Fruit fly (Drosophila melanogaster) whole organism, embryonic: ENCODE results near the gene Rcd2.
A peak's percentile ranks its signal among the peaks of the same experiment; 100 is the strongest.

Source experiments
- ATbp ChIP-seq: fragments of 200-800 bp; sonication (Bioruptor generic); optimal IDR thresholded peaks from 2 replicates; lab custom pipeline; 2017; ENCODE audit warnings: missing biosample characterization, mild to moderate bottlenecking, missing genetic modification characterization, missing genetic modification reagents
- Ada2b ChIP-seq: fragments of 200-800 bp; sonication (Bioruptor generic); IDR thresholded peaks from 2 replicates; pipeline ENCODE4 v1.3.6; 2022; ENCODE audit warnings: missing biosample characterization, missing genetic modification characterization
- CG10959 ChIP-seq: fragments of 200-800 bp; sonication (Bioruptor generic); IDR thresholded peaks from 2 replicates; pipeline ENCODE4 v1.3.6; 2022; ENCODE audit warnings: missing biosample characterization, missing genetic modification characterization
- CG11398 ChIP-seq: fragments of 200-800 bp; sonication (Bioruptor generic); optimal IDR thresholded peaks from 2 replicates; lab custom pipeline; 2016; ENCODE audit warnings: missing biosample characterization, missing genetic modification characterization
- CG13123 ChIP-seq: fragments of 200-800 bp; sonication (Bioruptor generic); optimal IDR thresholded peaks from 2 replicates; lab custom pipeline; 2016; ENCODE audit warnings: missing biosample characterization, missing genetic modification characterization
- CG14965 ChIP-seq: fragments of 200-800 bp; sonication (Bioruptor generic); optimal IDR thresholded peaks from 2 replicates; lab custom pipeline; 2016; ENCODE audit warnings: missing biosample characterization, missing genetic modification characterization, borderline replicate concordance
- CG15269 ChIP-seq: fragments of 200-800 bp; sonication (Bioruptor generic); optimal IDR thresholded peaks from 2 replicates; lab custom pipeline; 2018; ENCODE audit warnings: missing biosample characterization, mild to moderate bottlenecking, missing genetic modification characterization, moderate library complexity
- CG15601 ChIP-seq: fragments of 200-800 bp; sonication (Bioruptor generic); optimal IDR thresholded peaks from 3 replicates; lab custom pipeline; 2019; ENCODE audit warnings: missing biosample characterization, mild to moderate bottlenecking, missing genetic modification characterization, moderate library complexity
- CG16813 ChIP-seq: fragments of 200-800 bp; sonication (Bioruptor generic); IDR thresholded peaks from 3 replicates; pipeline ENCODE4 v1.3.6; 2022; ENCODE audit warnings: missing biosample characterization, missing genetic modification characterization; ENCODE audit not compliant: partially characterized antibody
- CG17829 ChIP-seq: fragments of 200-800 bp; optimal IDR thresholded peaks from 2 replicates; lab custom pipeline; 2019; ENCODE audit warnings: missing biosample characterization, mild to moderate bottlenecking, missing genetic modification characterization, moderate library complexity
- CG18476 ChIP-seq: fragments of 200-800 bp; sonication (Bioruptor generic); optimal IDR thresholded peaks from 2 replicates; lab custom pipeline; 2016; ENCODE audit warnings: missing biosample characterization, mild to moderate bottlenecking, missing genetic modification characterization
- CG2712 ChIP-seq: fragments of 200-800 bp; optimal IDR thresholded peaks from 3 replicates; lab custom pipeline; 2019; ENCODE audit warnings: missing biosample characterization, mild to moderate bottlenecking, missing genetic modification characterization, moderate library complexity
- CG33557 ChIP-seq: fragments of 200-800 bp; sonication (Bioruptor generic); optimal IDR thresholded peaks from 2 replicates; lab custom pipeline; 2019; ENCODE audit warnings: missing biosample characterization, mild to moderate bottlenecking, missing genetic modification characterization, moderate library complexity
- CG4360 ChIP-seq: fragments of 200-800 bp; sonication (Bioruptor generic); IDR thresholded peaks from 2 replicates; pipeline ENCODE4 v1.3.6; 2022; ENCODE audit warnings: missing biosample characterization, missing genetic modification characterization
- CG4730 ChIP-seq: fragments of 200-800 bp; sonication (Bioruptor generic); IDR thresholded peaks from 2 replicates; pipeline ENCODE4 v1.3.6; 2022; ENCODE audit warnings: missing biosample characterization, missing genetic modification characterization
- CG6654 ChIP-seq: fragments of 200-800 bp; sonication (Bioruptor generic); optimal IDR thresholded peaks from 2 replicates; lab custom pipeline; 2017; ENCODE audit warnings: missing biosample characterization, mild to moderate bottlenecking, missing genetic modification characterization
- CG7271 ChIP-seq: fragments of 200-800 bp; sonication (Bioruptor generic); optimal IDR thresholded peaks from 2 replicates; lab custom pipeline; 2018; ENCODE audit warnings: missing biosample characterization, mild to moderate bottlenecking, missing genetic modification characterization, moderate library complexity
- CG9609 ChIP-seq: fragments of 200-800 bp; sonication (Bioruptor generic); optimal IDR thresholded peaks from 3 replicates; lab custom pipeline; 2016; ENCODE audit warnings: missing biosample characterization, missing genetic modification characterization
- D19A ChIP-seq: fragments of 200-800 bp; optimal IDR thresholded peaks from 3 replicates; lab custom pipeline; 2019; ENCODE audit warnings: missing biosample characterization, mild to moderate bottlenecking, missing genetic modification characterization, moderate library complexity
- E2f1 ChIP-seq: fragments of 200-800 bp; sonication (Bioruptor generic); IDR thresholded peaks from 2 replicates; pipeline ENCODE4 v1.3.6; 2022; ENCODE audit warnings: missing biosample characterization, missing genetic modification characterization
- Elba2 ChIP-seq: fragments of 200-800 bp; sonication (Bioruptor generic); optimal IDR thresholded peaks from 3 replicates; lab custom pipeline; 2016; ENCODE audit warnings: missing biosample characterization, missing genetic modification characterization
- H2.0 ChIP-seq: fragments of 200-800 bp; sonication (Bioruptor generic); IDR thresholded peaks from 2 replicates; pipeline ENCODE4 v1.3.6; 2022; ENCODE audit warnings: missing biosample characterization, missing genetic modification characterization
- MTF-1 ChIP-seq: fragments of 200-800 bp; sonication (Bioruptor generic); optimal IDR thresholded peaks from 2 replicates; lab custom pipeline; 2018; ENCODE audit warnings: missing biosample characterization, mild to moderate bottlenecking, missing genetic modification characterization, borderline replicate concordance
- Max ChIP-seq: fragments of 200-800 bp; sonication (Bioruptor generic); optimal IDR thresholded peaks from 2 replicates; lab custom pipeline; 2016; ENCODE audit warnings: missing biosample characterization, mild to moderate bottlenecking, missing genetic modification characterization
- NfI ChIP-seq: fragments of 200-800 bp; sonication (Bioruptor generic); optimal IDR thresholded peaks from 3 replicates; lab custom pipeline; 2018; ENCODE audit warnings: missing biosample characterization, mild to moderate bottlenecking, missing genetic modification characterization, moderate library complexity
- Oli ChIP-seq: fragments of 200-800 bp; sonication (Bioruptor generic); optimal IDR thresholded peaks from 2 replicates; lab custom pipeline; 2018; ENCODE audit warnings: missing biosample characterization, mild to moderate bottlenecking, missing genetic modification characterization, moderate library complexity
- Side ChIP-seq: fragments of 200-800 bp; sonication (Bioruptor generic); optimal IDR thresholded peaks from 2 replicates; lab custom pipeline; 2016; ENCODE audit warnings: missing biosample characterization, missing genetic modification characterization
- TFAM ChIP-seq: fragments of 200-800 bp; sonication (Bioruptor generic); optimal IDR thresholded peaks from 2 replicates; lab custom pipeline; 2017; ENCODE audit warnings: missing biosample characterization, missing genetic modification characterization, inconsistent platforms
- Usf ChIP-seq: fragments of 200-800 bp; sonication (Bioruptor generic); optimal IDR thresholded peaks from 2 replicates; lab custom pipeline; 2017; ENCODE audit warnings: missing genotype, missing biosample characterization, missing genetic modification characterization
- aop ChIP-seq: fragments of 200-800 bp; sonication (Bioruptor generic); IDR thresholded peaks from 2 replicates; pipeline ENCODE4 v1.3.6; 2022; ENCODE audit warnings: missing biosample characterization, missing genetic modification characterization
- corto ChIP-seq: fragments of 200-800 bp; sonication (Bioruptor generic); optimal IDR thresholded peaks from 2 replicates; lab custom pipeline; 2016; ENCODE audit warnings: missing biosample characterization, mild to moderate bottlenecking, missing genetic modification characterization, moderate library complexity
- ems ChIP-seq: fragments of 200-800 bp; sonication (Bioruptor generic); optimal IDR thresholded peaks from 3 replicates; lab custom pipeline; 2016; ENCODE audit warnings: missing biosample characterization, missing genetic modification characterization
- fd64A ChIP-seq: fragments of 200-800 bp; sonication (Bioruptor generic); optimal IDR thresholded peaks from 3 replicates; lab custom pipeline; 2018; ENCODE audit warnings: missing biosample characterization, mild to moderate bottlenecking, missing genetic modification characterization
- gro ChIP-seq: fragments of 200-800 bp; sonication (Bioruptor generic); optimal IDR thresholded peaks from 2 replicates; lab custom pipeline; 2016; ENCODE audit warnings: missing biosample characterization, missing genetic modification characterization
- her ChIP-seq: fragments of 200-800 bp; sonication (Bioruptor generic); optimal IDR thresholded peaks from 2 replicates; lab custom pipeline; 2016; ENCODE audit warnings: missing biosample characterization, missing genetic modification characterization
- hkb ChIP-seq, 2 experiments: fragments of 200-800 bp in 1 of 2; fragments of >200 bp in 1 of 2; sonication (Bioruptor generic) in 1 of 2; IDR thresholded peaks in 1 of 2; optimal IDR thresholded peaks in 1 of 2; 2 replicates each; pipeline versions ENCODE4 v1.3.6 to Lab custom; 2017 to 2022; ENCODE audit warnings: missing biosample characterization in 1 of 2, missing genetic modification characterization in 1 of 2
- knrl ChIP-seq: fragments of 200-800 bp; sonication (Bioruptor generic); IDR thresholded peaks from 3 replicates; pipeline ENCODE4 v1.3.6; 2022; ENCODE audit warnings: missing biosample characterization, missing genetic modification characterization; ENCODE audit not compliant: partially characterized antibody
- lmd ChIP-seq: fragments of 200-800 bp; sonication (Bioruptor generic); IDR thresholded peaks from 2 replicates; pipeline ENCODE4 v1.3.6; 2022; ENCODE audit warnings: missing biosample characterization, missing genetic modification characterization
- mld ChIP-seq: fragments of 200-800 bp; sonication (Bioruptor generic); IDR thresholded peaks from 3 replicates; pipeline ENCODE4 v1.3.6; 2022; ENCODE audit warnings: missing biosample characterization, missing genetic modification characterization; ENCODE audit not compliant: partially characterized antibody
- nau ChIP-seq: fragments of 200-800 bp; sonication (Bioruptor generic); optimal IDR thresholded peaks from 3 replicates; lab custom pipeline; 2017; ENCODE audit warnings: missing biosample characterization, mild to moderate bottlenecking, missing genetic modification characterization, missing genetic modification reagents
- otp ChIP-seq: fragments of 200-800 bp; sonication (Bioruptor generic); IDR thresholded peaks from 3 replicates; pipeline ENCODE4, ENCODE4 v1.3.6; 2022; ENCODE audit warnings: missing biosample characterization, missing genetic modification characterization
- pfk ChIP-seq: fragments of 200-800 bp; sonication (Bioruptor generic); optimal IDR thresholded peaks from 2 replicates; lab custom pipeline; 2018; ENCODE audit warnings: missing biosample characterization, mild to moderate bottlenecking, missing genetic modification characterization, moderate library complexity
- repo ChIP-seq: fragments of 200-800 bp; sonication (Bioruptor generic); optimal IDR thresholded peaks from 2 replicates; lab custom pipeline; 2016; ENCODE audit warnings: missing biosample characterization, missing genetic modification characterization
- ro ChIP-seq: fragments of 200-800 bp; sonication (Bioruptor generic); IDR thresholded peaks from 2 replicates; pipeline ENCODE4 v1.3.6; 2022; ENCODE audit warnings: missing biosample characterization, missing genetic modification characterization
- sd ChIP-seq: fragments of 200-800 bp; sonication (Bioruptor generic); optimal IDR thresholded peaks from 3 replicates; lab custom pipeline; 2018; ENCODE audit warnings: missing biosample characterization, mild to moderate bottlenecking, missing genetic modification characterization, moderate library complexity
- sqz ChIP-seq: fragments of 200-800 bp; sonication (Bioruptor generic); optimal IDR thresholded peaks from 3 replicates; lab custom pipeline; 2018; ENCODE audit warnings: missing biosample characterization, mild to moderate bottlenecking, missing genetic modification characterization
- stc ChIP-seq: fragments of 200-800 bp; sonication (Bioruptor generic); IDR thresholded peaks from 2 replicates; pipeline ENCODE4 v1.3.6; 2022; ENCODE audit warnings: missing biosample characterization, missing genetic modification characterization
- zfh1 ChIP-seq: fragments of 200-800 bp; sonication (Bioruptor generic); IDR thresholded peaks from 3 replicates; pipeline ENCODE4 v1.3.6; 2022; ENCODE audit warnings: missing biosample characterization, missing genetic modification characterization

The Rcd2 gene

DNA sequence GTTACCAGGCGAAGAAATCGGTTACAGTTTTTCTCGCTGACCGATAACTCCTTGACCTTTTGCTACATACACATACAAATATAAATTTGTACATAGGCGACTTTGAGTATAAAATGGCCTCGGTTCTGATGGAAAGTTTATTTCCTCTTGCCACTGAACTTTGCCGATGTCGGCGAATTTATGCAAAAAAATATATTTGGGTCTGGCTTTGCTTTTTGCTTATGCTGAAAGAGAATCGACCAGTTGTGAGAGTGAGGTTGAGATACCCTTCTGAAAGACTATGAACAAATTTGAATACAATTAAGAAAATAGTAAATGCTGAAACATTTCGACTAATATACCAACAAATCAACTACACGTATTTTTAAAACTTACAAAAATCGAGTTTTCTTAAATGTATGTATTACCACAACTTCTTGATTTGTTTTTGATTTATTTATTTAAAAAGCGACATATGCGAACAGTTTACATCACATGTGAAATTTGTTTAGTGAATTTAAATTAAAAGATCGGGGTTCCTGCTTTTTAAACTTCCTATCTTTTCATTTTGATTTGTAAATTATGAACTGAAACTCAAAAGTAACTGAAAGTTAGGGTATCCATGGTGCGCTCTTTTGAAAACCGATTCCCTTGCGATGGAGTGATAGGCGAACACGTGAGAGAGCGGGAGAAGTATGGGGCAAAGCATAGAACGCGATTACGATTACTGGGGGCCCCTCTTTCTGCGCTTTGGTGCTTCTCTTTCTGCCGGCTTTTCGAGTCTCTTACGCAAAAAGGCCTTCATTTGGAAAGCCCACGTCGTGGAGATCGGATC lies 30.9 kb downstream of the Rcd2 start (continued):
- 0 out of 2 replicates have a peak, but pooled peaks have one; percentile 22 for TF ChIP-seq CG4730 (GFP tag; lab: Robert Waterston, UW)
- TF ChIP-seq lmd (GFP tag; lab: Robert Waterston, UW), result peak; percentile 37; the same call in 1 of the 2 replicates
- TF ChIP-seq CG11398 (GFP tag; lab: Kevin White, UChicago), result no peak
- no peak for TF ChIP-seq TFAM
- no peak for TF ChIP-seq corto (GFP tag; lab: Kevin White, UChicago)
- TF ChIP-seq D19A (tag; lab: Kevin White, UChicago), result peak; percentile 100
- peak; percentile 72 for TF ChIP-seq CG18476
- TF ChIP-seq hkb (optimal IDR thresholded peaks at IDR 0.05; lab: Kevin White, UChicago), result no peak
- peak; percentile 44; the same call in 1 of the 2 replicates for TF ChIP-seq hkb (GFP tag; IDR thresholded peaks at IDR 0.05; lab: Robert Waterston, UW)
- peak; percentile 55 for TF ChIP-seq Usf (GFP tag; lab: Kevin White, UChicago)
- TF ChIP-seq CG33557 (GFP tag; lab: Kevin White, UChicago), result peak; percentile 59
- peak; percentile 82 for TF ChIP-seq CG15269 (tag; lab: Kevin White, UChicago)
- TF ChIP-seq aop (GFP tag; lab: Robert Waterston, UW), result no peak
- TF ChIP-seq gro (GFP tag; lab: Kevin White, UChicago), result peak; percentile 80
- TF ChIP-seq MTF-1 (GFP tag; lab: Kevin White, UChicago), result no peak
- TF ChIP-seq Max, result peak; percentile 82
- no peak for TF ChIP-seq ro
- TF ChIP-seq nau (GFP tag; lab: Kevin White, UChicago), result peak; percentile 70
- TF ChIP-seq repo (GFP tag; lab: Kevin White, UChicago), result peak; percentile 34
- TF ChIP-seq otp (GFP tag; lab: Robert Waterston, UW), result no peak
- TF ChIP-seq CG15601, result peak; percentile 74
- TF ChIP-seq CG6654 (GFP tag; lab: Kevin White, UChicago), result peak; percentile 31
- TF ChIP-seq Ada2b, result peak; percentile 39; the same call in 1 of the 2 replicates
- peak; percentile 60 for TF ChIP-seq her
- no peak for TF ChIP-seq Elba2
- TF ChIP-seq CG10959 (GFP tag; lab: Robert Waterston, UW), result no peak
- 0 out of 3 replicates have a peak, but pooled peaks have one; percentile 23 for TF ChIP-seq zfh1 (GFP tag; lab: Robert Waterston, UW)
- peak; percentile 73 for TF ChIP-seq Side (GFP tag; lab: Kevin White, UChicago)
- TF ChIP-seq CG7271 (tag; lab: Kevin White, UChicago), result no peak
- TF ChIP-seq E2f1 (GFP tag; lab: Robert Waterston, UW), result no peak
- TF ChIP-seq knrl (GFP tag; lab: Robert Waterston, UW), result no peak
- TF ChIP-seq pfk (GFP tag; lab: Kevin White, UChicago), result no peak
- TF ChIP-seq stc (GFP tag; lab: Robert Waterston, UW), result no peak
- TF ChIP-seq Oli (tag; lab: Kevin White, UChicago), result peak; percentile 84
- TF ChIP-seq H2.0 (GFP tag; lab: Robert Waterston, UW), result no peak
- TF ChIP-seq CG4360 (GFP tag; lab: Robert Waterston, UW), result no peak
- no peak for TF ChIP-seq CG16813 (GFP tag; lab: Robert Waterston, UW)
- peak; percentile 17 for TF ChIP-seq ATbp (GFP tag; lab: Kevin White, UChicago)
- TF ChIP-seq sqz (GFP tag; lab: Kevin White, UChicago), result peak; percentile 64
- TF ChIP-seq fd64A (GFP tag; lab: Kevin White, UChicago), result no peak
- peak; percentile 49 for TF ChIP-seq sd (tag; lab: Kevin White, UChicago)
- peak; percentile 63 for TF ChIP-seq ems
- TF ChIP-seq mld, result no peak
- peak; percentile 50 for TF ChIP-seq CG9609
- peak; percentile 85 for TF ChIP-seq CG2712
- peak; percentile 70 for TF ChIP-seq NfI (GFP tag; lab: Kevin White, UChicago)
- no peak for TF ChIP-seq CG14965 (GFP tag; lab: Kevin White, UChicago)
- peak; percentile 81 for TF ChIP-seq CG17829 (tag; lab: Kevin White, UChicago)
- peak; percentile 43 for TF ChIP-seq CG13123 (GFP tag; lab: Kevin White, UChicago)
